Worm (Caenorhabditis elegans) whole organism, late embryonic: ENCODE measurements around the gene sut-1.

Source experiments
- K09A11.1 ChIP-seq: sonication (generic microtip); optimal IDR thresholded peaks from 2 replicates; lab custom pipeline; 2017; ENCODE audit warnings: antibody characterized with exemption, mild to moderate bottlenecking, missing genetic modification characterization, missing compliant biosample characterization; ENCODE audit not compliant: insufficient read depth
- T23F11.4 ChIP-seq: fragments of 200-800 bp; sonication (Bioruptor generic); optimal IDR thresholded peaks from 2 replicates; lab custom pipeline; 2018; ENCODE audit warnings: mild to moderate bottlenecking, missing genetic modification characterization, missing compliant biosample characterization
- Y22D7AL.16 ChIP-seq: sonication (generic microtip); optimal IDR thresholded peaks from 2 replicates; lab custom pipeline; 2016; ENCODE audit warnings: missing genetic modification characterization, missing compliant biosample characterization
- ahr-1 ChIP-seq: sonication (generic microtip); optimal IDR thresholded peaks from 2 replicates; lab custom pipeline; 2016; ENCODE audit warnings: missing genetic modification characterization, missing compliant biosample characterization
- ama-1 ChIP-seq: fragments of 150-350 bp; optimal IDR thresholded peaks from 2 replicates; lab custom pipeline; 2014
- ceh-19 ChIP-seq: fragments of 200-800 bp; sonication (Bioruptor generic); optimal IDR thresholded peaks from 2 replicates; lab custom pipeline; 2018; ENCODE audit warnings: mild to moderate bottlenecking, missing genetic modification characterization, missing compliant biosample characterization
- ceh-22 ChIP-seq: sonication (generic microtip); optimal IDR thresholded peaks from 2 replicates; lab custom pipeline; 2017; ENCODE audit warnings: missing biosample characterization, missing genetic modification characterization
- ceh-31 ChIP-seq: sonication (generic microtip); optimal IDR thresholded peaks from 2 replicates; lab custom pipeline; 2016; ENCODE audit warnings: missing genetic modification characterization, missing compliant biosample characterization
- ceh-48 ChIP-seq: sonication (generic microtip); optimal IDR thresholded peaks from 2 replicates; lab custom pipeline; 2016; ENCODE audit warnings: missing genetic modification characterization, inconsistent platforms, missing compliant biosample characterization
- ceh-6 ChIP-seq: fragments of 200-800 bp; sonication (Bioruptor generic); optimal IDR thresholded peaks from 2 replicates; lab custom pipeline; 2018; ENCODE audit warnings: mild to moderate bottlenecking, missing genetic modification characterization, missing compliant biosample characterization
- che-1 ChIP-seq: sonication (generic microtip); optimal IDR thresholded peaks from 2 replicates; lab custom pipeline; 2016; ENCODE audit warnings: mild to moderate bottlenecking, missing genetic modification characterization, missing compliant biosample characterization
- elt-2 ChIP-seq: sonication (generic microtip); optimal IDR thresholded peaks from 2 replicates; lab custom pipeline; 2016; ENCODE audit warnings: missing genetic modification reagents, missing genetic modification characterization, missing compliant biosample characterization
- elt-4 ChIP-seq: sonication (generic microtip); optimal IDR thresholded peaks from 2 replicates; lab custom pipeline; 2016; ENCODE audit warnings: missing genetic modification characterization, missing compliant biosample characterization
- ets-4 ChIP-seq: sonication (generic microtip); optimal IDR thresholded peaks from 2 replicates; lab custom pipeline; 2016; ENCODE audit warnings: missing genetic modification characterization, missing compliant biosample characterization
- eyg-1 ChIP-seq: sonication (generic microtip); optimal IDR thresholded peaks from 2 replicates; lab custom pipeline; 2016; ENCODE audit warnings: missing genotype, missing genetic modification characterization, missing compliant biosample characterization
- fkh-6 ChIP-seq: sonication (generic microtip); optimal IDR thresholded peaks from 2 replicates; lab custom pipeline; 2016; ENCODE audit warnings: missing genetic modification characterization, missing compliant biosample characterization
- hlh-13 ChIP-seq: fragments of 200-800 bp; sonication (Bioruptor generic); optimal IDR thresholded peaks from 2 replicates; lab custom pipeline; 2018; ENCODE audit warnings: mild to moderate bottlenecking, missing genetic modification characterization, missing compliant biosample characterization
- hlh-30 ChIP-seq: sonication (generic microtip); optimal IDR thresholded peaks from 2 replicates; lab custom pipeline; 2017; ENCODE audit warnings: antibody characterized with exemption, missing genetic modification characterization, missing compliant biosample characterization; ENCODE audit not compliant: insufficient read depth
- hlh-6 ChIP-seq: sonication (generic microtip); optimal IDR thresholded peaks from 2 replicates; lab custom pipeline; 2016; ENCODE audit warnings: missing genotype, missing genetic modification characterization, missing compliant biosample characterization
- madf-2 ChIP-seq: sonication (generic microtip); optimal IDR thresholded peaks from 2 replicates; lab custom pipeline; 2017; ENCODE audit warnings: missing genetic modification characterization, missing compliant biosample characterization
- nhr-11 ChIP-seq: fragments of 150-350 bp; optimal IDR thresholded peaks from 2 replicates; lab custom pipeline; 2014; ENCODE audit warnings: missing biosample characterization, missing genetic modification characterization
- npax-4 ChIP-seq: sonication (generic microtip); optimal IDR thresholded peaks from 2 replicates; lab custom pipeline; 2016; ENCODE audit warnings: missing genetic modification characterization, missing compliant biosample characterization
- pqm-1 ChIP-seq: sonication (generic microtip); optimal IDR thresholded peaks from 2 replicates; lab custom pipeline; 2016; ENCODE audit warnings: missing genetic modification characterization, missing compliant biosample characterization
- ref-2 ChIP-seq: sonication (generic microtip); optimal IDR thresholded peaks from 2 replicates; lab custom pipeline; 2016; ENCODE audit warnings: missing genetic modification characterization, missing compliant biosample characterization
- sox-2 ChIP-seq: fragments of 200-800 bp; sonication (Bioruptor generic); IDR thresholded peaks from 2 replicates; pipeline ENCODE4 v1.3.6; 2022; ENCODE audit warnings: missing genetic modification reagents, missing genetic modification characterization, missing compliant biosample characterization
- sox-4 ChIP-seq: sonication (generic microtip); optimal IDR thresholded peaks from 2 replicates; lab custom pipeline; 2017; ENCODE audit warnings: mild to moderate bottlenecking, missing genetic modification characterization, inconsistent platforms, missing compliant biosample characterization
- ttx-3 ChIP-seq: sonication (generic microtip); optimal IDR thresholded peaks from 2 replicates; lab custom pipeline; 2016; ENCODE audit warnings: missing genetic modification reagents, missing genetic modification characterization, missing compliant biosample characterization
- unc-3 ChIP-seq, 2 experiments: fragments of 200-800 bp in 1 of 2; sonication (Bioruptor generic) in 1 of 2; sonication (generic microtip) in 1 of 2; conservative IDR thresholded peaks in 1 of 2; optimal IDR thresholded peaks in 1 of 2; 2 replicates each; pipeline versions ENCODE4 v1.3.6 to Lab custom; 2016 to 2022; ENCODE audit warnings: missing compliant biosample characterization in 2 of 2, missing genetic modification characterization in 2 of 2, missing genetic modification reagents in 1 of 2
- unc-55 ChIP-seq: sonication (generic microtip); optimal IDR thresholded peaks from 2 replicates; lab custom pipeline; 2017; ENCODE audit warnings: missing biosample characterization, missing genetic modification reagents, missing genetic modification characterization
- zip-5 ChIP-seq: sonication (generic microtip); optimal IDR thresholded peaks from 2 replicates; lab custom pipeline; 2016; ENCODE audit warnings: missing genetic modification characterization, missing compliant biosample characterization

sut-1 gene

DNA sequence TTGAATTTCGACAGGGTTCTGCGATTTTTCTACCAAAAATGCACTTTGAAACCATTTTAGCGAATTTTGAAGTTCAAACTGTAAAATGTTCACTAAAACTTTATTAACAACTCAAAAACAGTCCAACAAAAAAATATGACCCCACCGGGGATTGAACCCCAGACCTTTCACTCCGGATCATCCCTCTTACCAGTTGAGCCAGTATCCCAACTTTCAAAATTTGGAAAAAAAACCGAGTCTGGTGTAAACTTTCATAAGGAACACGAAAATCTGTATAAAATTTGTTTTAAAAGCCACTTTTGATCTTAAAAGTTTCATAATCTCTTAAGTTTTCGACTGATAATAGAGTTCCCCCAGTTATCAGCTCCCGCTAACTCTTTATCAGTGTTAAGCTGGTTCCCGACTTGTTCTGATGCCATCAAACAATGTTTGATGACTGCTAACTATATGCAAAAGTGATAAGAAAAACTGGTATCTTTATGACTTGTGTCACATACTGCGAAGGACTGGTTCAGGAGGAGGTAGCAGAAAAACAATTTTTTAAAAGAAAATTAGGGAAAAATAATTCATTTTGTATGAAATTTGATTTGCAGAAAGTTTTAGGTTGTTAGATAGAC, 19.5 kb downstream of the sut-1 start:
- TF ChIP-seq ttx-3 (tag; lab: Kevin White, UChicago) (no peak), elt-2 (peak; percentile 99), pqm-1 (peak; percentile 54)

DNA sequence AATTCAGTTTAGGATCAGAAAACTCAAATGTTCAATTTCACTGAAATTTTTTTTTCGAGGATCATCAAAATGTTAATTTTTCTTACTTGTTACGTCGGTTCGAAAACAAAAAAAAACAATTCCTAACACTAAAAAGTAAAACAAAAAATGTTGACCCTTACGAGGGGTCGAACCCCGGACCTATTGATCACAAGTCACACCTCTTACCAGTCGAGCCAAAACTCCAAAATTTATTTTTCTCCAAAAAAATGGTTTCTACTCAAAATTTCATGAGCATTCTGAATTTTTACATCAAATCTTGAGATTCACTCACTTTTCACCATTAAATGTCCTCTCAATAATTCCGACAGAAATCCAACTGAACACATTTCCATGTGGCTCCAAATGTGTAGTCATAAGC, 20.9 kb downstream of the sut-1 start:
- TF ChIP-seq hlh-13 (no peak), ceh-19 (GFP tag; lab: Kevin White, UChicago) (no peak), nhr-11 (no peak), elt-2 (no peak), unc-55 (GFP tag; lab: Kevin White, UChicago) (no peak)
- TF ChIP-seq, all 69 proteins: peak for 0

DNA sequence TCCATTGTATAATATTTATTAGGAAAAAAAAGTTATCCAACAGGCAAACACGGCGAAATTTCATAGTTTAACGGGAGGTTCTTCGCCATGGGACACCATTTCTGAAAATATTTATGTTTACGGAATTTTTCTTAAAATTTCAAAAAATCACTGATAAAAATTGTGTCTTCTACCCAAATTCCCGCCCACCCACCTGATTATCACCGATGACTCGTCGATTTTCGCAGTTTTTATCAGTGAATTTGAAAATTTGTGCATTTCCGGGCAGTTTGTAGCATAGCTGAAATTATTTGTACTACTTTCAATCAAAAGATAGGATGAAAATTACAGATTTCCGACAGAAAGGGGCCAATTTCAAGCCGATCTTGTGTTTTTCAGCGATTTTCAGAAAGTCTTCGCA, 21.7 kb downstream of the sut-1 start:
- TF ChIP-seq elt-4 (no peak), sox-4 (no peak), ref-2 (tag; lab: Kevin White, UChicago) (no peak), T23F11.4 (GFP tag; lab: Kevin White, UChicago) (no peak), ahr-1 (tag; lab: Kevin White, UChicago) (no peak), npax-4 (no peak), ets-4 (no peak)

DNA sequence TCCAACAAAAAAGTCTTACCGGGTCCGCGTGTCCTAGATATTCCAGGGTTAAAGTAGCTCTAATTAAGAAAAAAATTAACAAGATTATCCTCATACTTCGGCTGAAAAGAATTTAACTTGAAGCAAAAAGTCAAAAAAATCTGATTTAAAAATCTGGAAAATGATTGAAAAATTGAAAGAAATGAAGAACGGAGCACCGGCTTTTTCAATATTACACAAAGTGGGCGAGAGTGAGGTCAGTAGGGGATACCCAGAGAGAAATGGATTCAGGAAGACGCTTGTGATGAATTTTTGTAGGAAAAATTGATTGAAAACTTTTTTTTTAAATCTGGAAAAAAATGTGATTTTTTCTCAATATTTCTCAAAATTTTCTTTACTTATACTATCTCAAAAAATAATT, 22.3 kb downstream of the sut-1 start, which contains the start of gene pho-14:
TSS of gene pho-14 (minus strand) at position 101 of the 400 bp plus-strand sequence.
- TF ChIP-seq K09A11.1, result no peak
- no peak for TF ChIP-seq pqm-1
- TF ChIP-seq ceh-22 (tag; lab: Kevin White, UChicago), result no peak
- no peak for TF ChIP-seq ceh-48
- no peak for TF ChIP-seq elt-4
- no peak for TF ChIP-seq eyg-1 (tag; lab: Kevin White, UChicago)
- TF ChIP-seq hlh-6 (tag; lab: Kevin White, UChicago), result no peak
- TF ChIP-seq ceh-6 (GFP tag; lab: Kevin White, UChicago), result no peak
- no peak for TF ChIP-seq ama-1 (lab: Kevin White, UChicago)
- TF ChIP-seq Y22D7AL.16 (tag; lab: Kevin White, UChicago), result no peak
- no peak for TF ChIP-seq zip-5 (tag; lab: Kevin White, UChicago)
- TF ChIP-seq unc-3 (GFP tag; conservative IDR thresholded peaks at IDR 0.05; lab: Robert Waterston, UW), result no peak
- no peak for TF ChIP-seq unc-3 (tag; optimal IDR thresholded peaks at IDR 0.05; lab: Kevin White, UChicago)
- TF ChIP-seq che-1 (tag; lab: Kevin White, UChicago), result no peak
- TF ChIP-seq madf-2 (tag; lab: Kevin White, UChicago), result no peak
- TF ChIP-seq ref-2 (tag; lab: Kevin White, UChicago), result no peak

DNA sequence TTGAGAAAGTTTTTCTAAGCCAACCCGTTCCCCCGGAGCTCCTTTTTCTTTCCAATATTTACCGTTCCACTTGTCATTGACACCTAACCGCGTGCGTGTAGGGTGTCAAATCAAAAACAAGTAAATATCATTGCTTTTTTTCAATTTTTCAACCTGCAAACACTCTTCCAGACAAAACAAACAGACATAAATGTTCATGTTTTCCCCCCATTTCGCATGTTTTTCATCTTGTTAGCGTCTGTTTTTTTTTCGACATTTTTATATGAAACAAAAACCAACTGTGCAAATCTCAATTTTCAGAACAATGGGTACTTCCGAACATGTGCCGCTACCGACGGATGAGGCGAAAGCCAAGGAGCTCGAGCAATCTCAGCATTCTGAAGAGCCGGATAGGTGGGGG, 31.4 kb downstream of the sut-1 start, which contains the start of gene snf-3:
TSS of gene snf-3 (plus strand) at position 301 of the 400 bp plus-strand sequence.
- TF ChIP-seq ceh-31 (tag; lab: Kevin White, UChicago), result no peak
- no peak for TF ChIP-seq sox-2 (GFP tag; lab: Robert Waterston, UW)
- TF ChIP-seq fkh-6 (tag; lab: Kevin White, UChicago), result no peak

DNA sequence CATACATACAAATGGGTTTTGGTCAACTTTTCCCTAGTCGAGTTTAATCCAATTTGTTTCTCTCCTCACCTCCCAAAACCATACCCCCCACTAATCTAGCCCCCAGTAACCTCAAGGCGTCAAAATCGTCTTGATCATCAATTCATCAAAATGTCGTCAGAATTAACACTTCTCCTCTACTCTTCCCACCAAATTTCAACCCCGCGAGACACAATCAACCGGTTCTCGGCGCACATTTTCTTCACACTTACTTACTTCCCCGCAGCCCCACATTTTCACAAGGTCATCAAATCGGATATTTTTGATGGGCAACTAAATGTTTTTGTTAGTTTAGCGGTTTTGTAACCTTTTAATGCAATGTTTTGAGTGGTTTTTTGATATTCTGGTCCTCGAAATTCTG, 32.3 kb downstream of the sut-1 start:
- no peak for TF ChIP-seq hlh-30 (tag; lab: Kevin White, UChicago)
- TF ChIP-seq sox-4, result no peak
